Worm (Caenorhabditis elegans) whole organism, midembryonic: Measurements from ENCODE around the gene tos-1.

Source experiments
- cog-1 ChIP-seq: sonication (generic microtip); optimal IDR thresholded peaks from 2 replicates; lab custom pipeline; 2016; ENCODE audit warnings: missing genetic modification characterization, missing compliant biosample characterization
- flt-1 ChIP-seq: fragments of 200-800 bp; sonication (Bioruptor generic); IDR thresholded peaks from 2 replicates; pipeline ENCODE4 v1.3.6; 2022; ENCODE audit warnings: missing genetic modification characterization, missing compliant biosample characterization
- ref-1 ChIP-seq: fragments of 200-800 bp; sonication (Bioruptor generic); conservative IDR thresholded peaks from 2 replicates; pipeline ENCODE4 v1.3.6; 2022; ENCODE audit warnings: missing genetic modification reagents, missing genetic modification characterization, missing compliant biosample characterization
- ztf-29 ChIP-seq: fragments of 200-800 bp; sonication (Bioruptor generic); IDR thresholded peaks from 2 replicates; pipeline ENCODE4 v1.3.6; 2022; ENCODE audit warnings: missing genetic modification reagents, missing genetic modification characterization, missing compliant biosample characterization

DNA sequence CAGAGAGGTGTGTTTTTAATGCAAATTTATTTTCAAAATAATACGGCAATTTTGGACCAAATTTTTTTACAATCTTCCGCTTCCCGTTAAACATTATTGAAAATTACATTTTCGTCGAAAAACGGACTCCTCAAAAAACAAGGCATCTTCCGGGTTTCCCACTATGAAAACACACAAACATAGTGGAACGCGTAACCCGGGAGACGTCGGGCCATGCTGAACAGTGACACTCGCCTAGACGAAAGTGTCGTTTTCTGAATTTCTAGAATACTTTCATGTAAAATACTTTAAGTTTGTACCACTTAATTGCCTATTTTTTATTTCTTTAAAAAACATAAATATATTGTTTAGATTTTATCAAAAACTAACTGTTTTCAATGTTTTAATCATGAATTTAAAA lies 48.0 kb upstream of the tos-1 start:
- TF ChIP-seq flt-1: no peak
- no peak for TF ChIP-seq ztf-29 (GFP tag; lab: Robert Waterston, UW)
- TF ChIP-seq ref-1 (GFP tag; lab: Robert Waterston, UW): no peak
- TF ChIP-seq cog-1 (tag; lab: Kevin White, UChicago): no peak
